Worm (Caenorhabditis elegans): Measurements from ENCODE around the gene oac-46.
A peak's percentile ranks its signal among the peaks of the same experiment; 100 is the strongest.

Gene oac-46

ce11 chrII:8866844-8867243 is 14.9 kb upstream of the oac-46 start:
- TF ChIP-seq nhr-80 (tag; optimal IDR thresholded peaks at IDR 0.05) (peak; percentile 78), ceh-79 (tag; optimal IDR thresholded peaks at IDR 0.05) (no peak)

- no peak for TF ChIP-seq ztf-3 (GFP tag; optimal IDR thresholded peaks at IDR 0.05)
- TF ChIP-seq hmg-1.2 (GFP tag; IDR thresholded peaks at IDR 0.05) = no peak
- TF ChIP-seq B0261.1 (tag; optimal IDR thresholded peaks at IDR 0.05) = no peak
- no peak for TF ChIP-seq ccch-3 (GFP tag; optimal IDR thresholded peaks at IDR 0.05)
- TF ChIP-seq ceh-91 (GFP tag; IDR thresholded peaks at IDR 0.05) = no peak
- no peak for TF ChIP-seq ZK185.1 (tag; optimal IDR thresholded peaks at IDR 0.05; ENCODE audit: poor library complexity, severe bottlenecking)
- TF ChIP-seq egl-44 (GFP tag; IDR thresholded peaks at IDR 0.05) = no peak
- no peak for TF ChIP-seq ceh-58 (GFP tag; IDR thresholded peaks at IDR 0.05)
- no peak for TF ChIP-seq unc-130 (GFP tag; optimal IDR thresholded peaks at IDR 0.05)
- no peak for TF ChIP-seq snpc-1.3 (tag; optimal IDR thresholded peaks at IDR 0.05; ENCODE audit: insufficient read depth)
- no peak for TF ChIP-seq Y67H2A.10 (GFP tag; conservative IDR thresholded peaks at IDR 0.05)
- TF ChIP-seq madf-3 (GFP tag; IDR thresholded peaks at IDR 0.05) = no peak
- no peak for TF ChIP-seq tbx-9 (tag; optimal IDR thresholded peaks at IDR 0.05; ENCODE audit: borderline replicate concordance)
- TF ChIP-seq repo-1 (tag; optimal IDR thresholded peaks at IDR 0.05) = no peak
- no peak for TF ChIP-seq ceh-40 (GFP tag; IDR thresholded peaks at IDR 0.05)
- TF ChIP-seq pbrm-1 (GFP tag; IDR thresholded peaks at IDR 0.05) = no peak
- no peak for TF ChIP-seq madf-6 (GFP tag; IDR thresholded peaks at IDR 0.05)
- no peak for TF ChIP-seq lin-54 (GFP tag; optimal IDR thresholded peaks at IDR 0.05)
- no peak for TF ChIP-seq ztf-25 (GFP tag; IDR thresholded peaks at IDR 0.05)
Measured at ce11 chrII:8865078-8865477, 13.2 kb upstream of the oac-46 start, which contains the start of gene npr-20. TSS of gene npr-20 (minus strand) at chrII:8865178.

- no peak for TF ChIP-seq dpl-1 (GFP tag; optimal IDR thresholded peaks at IDR 0.05)
- no peak for TF ChIP-seq rcor-1 (GFP tag; IDR thresholded peaks at IDR 0.05)
- no peak for TF ChIP-seq attf-3 (GFP tag; conservative IDR thresholded peaks at IDR 0.05)
- no peak for TF ChIP-seq ztf-28 (GFP tag; IDR thresholded peaks at IDR 0.05)
- no peak for TF ChIP-seq efl-1 (GFP tag; optimal IDR thresholded peaks at IDR 0.05)
- no peak for TF ChIP-seq tlf-1 (GFP tag; optimal IDR thresholded peaks at IDR 0.05)
- no peak for TF ChIP-seq mxl-1 (tag; optimal IDR thresholded peaks at IDR 0.05)
- TF ChIP-seq B0336.3 (GFP tag; IDR thresholded peaks at IDR 0.05) = no peak
Measured at ce11 chrII:8859596-8859995, 7.7 kb upstream of the oac-46 start, which contains the start of gene snb-6. TSS of gene snb-6 (minus strand) at chrII:8859696.

- TF ChIP-seq Y67H2A.10 (GFP tag; conservative IDR thresholded peaks at IDR 0.05) (no peak), ztf-25 (GFP tag; IDR thresholded peaks at IDR 0.05) (no peak), ets-4 (GFP tag; optimal IDR thresholded peaks at IDR 0.05) (no peak), dox-1 (GFP tag; IDR thresholded peaks at IDR 0.05) (no peak)
Measured at ce11 chrII:8857074-8857473, 5.2 kb upstream of the oac-46 start.

ce11 chrII:8856524-8856923 is 4.6 kb upstream of the oac-46 start:
- no peak for TF ChIP-seq sea-2 (GFP tag; IDR thresholded peaks at IDR 0.05)
- no peak for TF ChIP-seq let-526 (GFP tag; IDR thresholded peaks at IDR 0.05)
- no peak for TF ChIP-seq snpc-1.3 (tag; optimal IDR thresholded peaks at IDR 0.05; ENCODE audit: insufficient read depth)
- TF ChIP-seq mel-28 (tag; optimal IDR thresholded peaks at IDR 0.05; ENCODE audit: borderline replicate concordance) = no peak
- TF ChIP-seq ztf-3 (GFP tag; optimal IDR thresholded peaks at IDR 0.05) = no peak
- no peak for TF ChIP-seq lin-54 (GFP tag; optimal IDR thresholded peaks at IDR 0.05)
